Worm (Caenorhabditis elegans) whole organism, L1 larva: ENCODE data around the gene rpl-26.

ENCODE experiments used
- C04F5.9 ChIP-seq: sonication (generic microtip); optimal IDR thresholded peaks from 2 replicates; lab custom pipeline; 2016; ENCODE audit warnings: missing genetic modification characterization, missing compliant biosample characterization
- C16A3.4 ChIP-seq: fragments of 150-350 bp; optimal IDR thresholded peaks from 2 replicates; lab custom pipeline; 2014; ENCODE audit warnings: missing biosample characterization, missing genetic modification characterization
- F16B12.6 ChIP-seq: fragments of 150-350 bp; optimal IDR thresholded peaks from 2 replicates; lab custom pipeline; 2014; ENCODE audit warnings: missing biosample characterization, missing genetic modification characterization
- Y116A8C.19 ChIP-seq: sonication (generic microtip); optimal IDR thresholded peaks from 2 replicates; lab custom pipeline; 2016; ENCODE audit warnings: missing compliant biosample characterization, missing genetic modification characterization, borderline replicate concordance
- aly-2 ChIP-seq: fragments of 150-350 bp; optimal IDR thresholded peaks from 2 replicates; lab custom pipeline; 2014; ENCODE audit warnings: missing biosample characterization, missing genetic modification characterization
- blmp-1 ChIP-seq: fragments of 150-350 bp; optimal IDR thresholded peaks from 2 replicates; lab custom pipeline; 2014; ENCODE audit warnings: missing biosample characterization, missing genetic modification characterization
- ceh-63 ChIP-seq: fragments of 200-800 bp; sonication (Bioruptor generic); optimal IDR thresholded peaks from 2 replicates; lab custom pipeline; 2018; ENCODE audit warnings: mild to moderate bottlenecking, missing genetic modification characterization, missing compliant biosample characterization
- ceh-8 ChIP-seq: fragments of 200-800 bp; sonication (Bioruptor generic); optimal IDR thresholded peaks from 2 replicates; lab custom pipeline; 2018; ENCODE audit warnings: mild to moderate bottlenecking, missing genetic modification characterization, moderate library complexity, missing compliant biosample characterization
- ceh-82 ChIP-seq, 3 experiments: fragments of 150-350 bp in 1 of 3; sonication (generic microtip) in 2 of 3; optimal IDR thresholded peaks; 2 replicates each; lab custom pipeline; 2014 to 2017; ENCODE audit warnings: missing biosample characterization in 3 of 3, missing genetic modification characterization in 3 of 3
- ceh-90 ChIP-seq: sonication (generic microtip); optimal IDR thresholded peaks from 2 replicates; lab custom pipeline; 2016; ENCODE audit warnings: missing genetic modification characterization, missing compliant biosample characterization
- dpl-1 ChIP-seq, 3 experiments: fragments of 150-350 bp in 2 of 3; sonication (generic microtip) in 1 of 3; optimal IDR thresholded peaks; 2 replicates each; lab custom pipeline; 2014 to 2017; ENCODE audit warnings: missing biosample characterization in 3 of 3, missing genetic modification characterization in 3 of 3, missing genetic modification reagents in 3 of 3
- dsc-1 ChIP-seq: sonication (generic microtip); optimal IDR thresholded peaks from 2 replicates; lab custom pipeline; 2016; ENCODE audit warnings: mild to moderate bottlenecking, missing genetic modification characterization, missing compliant biosample characterization
- egl-27 ChIP-seq, 2 experiments: fragments of 150-350 bp in 1 of 2; sonication (generic microtip); optimal IDR thresholded peaks; 3 replicates each; lab custom pipeline; 2017 to 2018; ENCODE audit warnings: missing biosample characterization in 2 of 2, missing genetic modification characterization in 2 of 2, missing genetic modification reagents in 2 of 2
- elt-2 ChIP-seq: sonication (generic microtip); optimal IDR thresholded peaks from 2 replicates; lab custom pipeline; 2016; ENCODE audit warnings: missing genetic modification characterization, mild to moderate bottlenecking, inconsistent platforms, missing compliant biosample characterization, missing genetic modification reagents
- elt-3 ChIP-seq, 6 experiments: fragments of 150-350 bp in 1 of 6; sonication (generic microtip); optimal IDR thresholded peaks; 2 replicates each; lab custom pipeline; 2017 to 2018; ENCODE audit warnings: missing biosample characterization in 6 of 6, missing genetic modification characterization in 6 of 6, inconsistent platforms in 1 of 6
- fos-1 ChIP-seq: fragments of 150-350 bp; optimal IDR thresholded peaks from 2 replicates; lab custom pipeline; 2014; ENCODE audit warnings: missing biosample characterization, missing genetic modification characterization
- grh-1 ChIP-seq: fragments of 200-800 bp; sonication (Bioruptor generic); IDR thresholded peaks from 2 replicates; pipeline ENCODE4 v1.3.6; 2022; ENCODE audit warnings: missing genetic modification reagents, missing genetic modification characterization, missing compliant biosample characterization
- hlh-17 ChIP-seq: fragments of 200-800 bp; sonication (Bioruptor generic); optimal IDR thresholded peaks from 2 replicates; lab custom pipeline; 2018; ENCODE audit warnings: missing genetic modification characterization, mild to moderate bottlenecking, missing compliant biosample characterization, moderate library complexity, borderline replicate concordance
- irx-1 ChIP-seq: sonication (generic microtip); optimal IDR thresholded peaks from 2 replicates; lab custom pipeline; 2016; ENCODE audit warnings: missing genetic modification characterization, missing compliant biosample characterization
- lin-13 ChIP-seq: fragments of 150-350 bp; optimal IDR thresholded peaks from 2 replicates; lab custom pipeline; 2014; ENCODE audit warnings: missing biosample characterization, missing genetic modification reagents, missing genetic modification characterization
- lin-15B ChIP-seq: fragments of 150-350 bp; sonication (generic microtip); optimal IDR thresholded peaks from 3 replicates; lab custom pipeline; 2014; ENCODE audit warnings: missing biosample characterization, missing genetic modification characterization
- lin-35 ChIP-seq, 2 experiments: fragments of 150-350 bp; optimal IDR thresholded peaks; 2 replicates each; lab custom pipeline; 2014; ENCODE audit warnings: missing biosample characterization in 2 of 2, missing genetic modification characterization in 2 of 2, missing genetic modification reagents in 2 of 2
- lir-3 ChIP-seq: sonication (generic microtip); optimal IDR thresholded peaks from 2 replicates; lab custom pipeline; 2016; ENCODE audit warnings: mild to moderate bottlenecking, missing genetic modification characterization, moderate library complexity, missing compliant biosample characterization; ENCODE audit not compliant: poor library complexity
- mab-9 ChIP-seq: fragments of 200-800 bp; sonication (Bioruptor generic); IDR thresholded peaks from 2 replicates; pipeline ENCODE4 v1.3.6; 2022; ENCODE audit warnings: missing genetic modification reagents, missing genetic modification characterization, missing compliant biosample characterization
- mdl-1 ChIP-seq, 2 experiments: fragments of 150-350 bp; optimal IDR thresholded peaks; 2 replicates each; lab custom pipeline; 2014 to 2017; ENCODE audit warnings: missing biosample characterization in 2 of 2, missing genetic modification characterization in 2 of 2, inconsistent platforms in 1 of 2
- mef-2 ChIP-seq: fragments of 150-350 bp; optimal IDR thresholded peaks from 2 replicates; lab custom pipeline; 2014; ENCODE audit warnings: missing biosample characterization, missing genetic modification characterization
- nhr-237 ChIP-seq: fragments of 150-350 bp; optimal IDR thresholded peaks from 2 replicates; lab custom pipeline; 2014; ENCODE audit warnings: missing biosample characterization, missing genetic modification characterization
- nhr-28 ChIP-seq: fragments of 150-350 bp; optimal IDR thresholded peaks from 2 replicates; lab custom pipeline; 2014; ENCODE audit warnings: missing biosample characterization, missing genetic modification characterization
- nhr-47 ChIP-seq: sonication (generic microtip); optimal IDR thresholded peaks from 2 replicates; lab custom pipeline; 2016; ENCODE audit warnings: mild to moderate bottlenecking, missing genetic modification characterization, moderate library complexity, missing compliant biosample characterization
- nhr-76 ChIP-seq: sonication (generic microtip); optimal IDR thresholded peaks from 2 replicates; lab custom pipeline; 2017; ENCODE audit warnings: missing biosample characterization, missing genetic modification characterization
- nhr-84 ChIP-seq: sonication (generic microtip); optimal IDR thresholded peaks from 2 replicates; lab custom pipeline; 2017; ENCODE audit warnings: missing biosample characterization, missing genetic modification characterization
- nhr-90 ChIP-seq: sonication (generic microtip); optimal IDR thresholded peaks from 2 replicates; lab custom pipeline; 2016; ENCODE audit warnings: mild to moderate bottlenecking, missing genetic modification characterization, missing compliant biosample characterization; ENCODE audit not compliant: poor library complexity
- pqm-1 ChIP-seq: sonication (generic microtip); optimal IDR thresholded peaks from 3 replicates; lab custom pipeline; 2017; ENCODE audit warnings: missing biosample characterization, missing genetic modification characterization
- rnt-1 ChIP-seq: sonication (generic microtip); optimal IDR thresholded peaks from 2 replicates; lab custom pipeline; 2016; ENCODE audit warnings: mild to moderate bottlenecking, missing genetic modification characterization, moderate library complexity, missing compliant biosample characterization
- skn-1 ChIP-seq: fragments of 150-350 bp; optimal IDR thresholded peaks from 2 replicates; lab custom pipeline; 2014; ENCODE audit warnings: missing biosample characterization, missing genetic modification characterization
- snpc-4 ChIP-seq: fragments of 150-350 bp; optimal IDR thresholded peaks from 2 replicates; lab custom pipeline; 2014; ENCODE audit warnings: missing biosample characterization, missing genetic modification characterization
- sptf-1 ChIP-seq: fragments of 150-350 bp; optimal IDR thresholded peaks from 2 replicates; lab custom pipeline; 2014; ENCODE audit warnings: missing biosample characterization, missing genetic modification characterization
- tbx-2 ChIP-seq: sonication (generic microtip); optimal IDR thresholded peaks from 2 replicates; lab custom pipeline; 2016; ENCODE audit warnings: missing genetic modification characterization, missing compliant biosample characterization
- tlp-1 ChIP-seq: fragments of 150-350 bp; optimal IDR thresholded peaks from 2 replicates; lab custom pipeline; 2014; ENCODE audit warnings: missing biosample characterization, missing genetic modification characterization
- unc-30 ChIP-seq: sonication (generic microtip); optimal IDR thresholded peaks from 2 replicates; lab custom pipeline; 2017; ENCODE audit warnings: missing biosample characterization, missing genetic modification characterization
- unc-98 ChIP-seq: fragments of 200-800 bp; sonication (Bioruptor generic); IDR thresholded peaks from 2 replicates; pipeline ENCODE4 v1.3.6; 2022; ENCODE audit warnings: missing genetic modification characterization, missing compliant biosample characterization
- vab-15 ChIP-seq: sonication (generic microtip); optimal IDR thresholded peaks from 2 replicates; lab custom pipeline; 2017; ENCODE audit warnings: missing genotype, mild to moderate bottlenecking, missing genetic modification characterization, missing compliant biosample characterization
- xbp-1 ChIP-seq: sonication (generic microtip); optimal IDR thresholded peaks from 2 replicates; lab custom pipeline; 2016; ENCODE audit warnings: missing genetic modification characterization, missing compliant biosample characterization
- zag-1 ChIP-seq: fragments of 150-350 bp; optimal IDR thresholded peaks from 2 replicates; lab custom pipeline; 2014; ENCODE audit warnings: missing biosample characterization, missing genetic modification characterization
- zip-4 ChIP-seq: fragments of 200-800 bp; sonication (Bioruptor generic); optimal IDR thresholded peaks from 2 replicates; lab custom pipeline; 2018; ENCODE audit warnings: mild to moderate bottlenecking, missing genetic modification characterization, moderate library complexity, missing compliant biosample characterization
- ztf-11 ChIP-seq, 2 experiments: sonication (generic microtip); optimal IDR thresholded peaks; 2 replicates each; lab custom pipeline; 2016 to 2017; ENCODE audit warnings: missing genetic modification characterization in 2 of 2, missing biosample characterization in 1 of 2, missing compliant biosample characterization in 1 of 2
- ztf-4 ChIP-seq: fragments of 150-350 bp; optimal IDR thresholded peaks from 2 replicates; lab custom pipeline; 2014; ENCODE audit warnings: missing biosample characterization, missing genetic modification characterization

Gene rpl-26

ce11 chrII:8599214-8599613 is 3.4 kb upstream of the rpl-26 start, which contains the start of gene F28C6.5:
Gene F28C6.5, plus strand, starts transcription at chrII:8599514.
- TF ChIP-seq ceh-90 (tag; lab: Kevin White, UChicago) (no peak), sptf-1 (tag; lab: Kevin White, UChicago) (no peak), irx-1 (tag; lab: Kevin White, UChicago) (no peak), mef-2 (tag; lab: Kevin White, UChicago) (no peak), xbp-1 (tag; lab: Kevin White, UChicago) (no peak), nhr-76 (no peak), blmp-1 (tag; lab: Kevin White, UChicago) (peak; percentile 26)

- TF ChIP-seq tbx-2 (no peak), ceh-90 (tag; lab: Kevin White, UChicago) (no peak), xbp-1 (tag; lab: Kevin White, UChicago) (no peak), ceh-8 (no peak), unc-98 (GFP tag; lab: Robert Waterston, UW) (no peak), ztf-4 (tag; lab: Kevin White, UChicago) (no peak), rnt-1 (tag; lab: Kevin White, UChicago) (no peak), lir-3 (no peak), aly-2 (no peak), elt-2 (no peak), C04F5.9 (tag; lab: Kevin White, UChicago) (no peak), egl-27 (tag; optimal IDR thresholded peaks at IDR 0.05; lab: Kevin White, UChicago) (no peak), dpl-1 (GFP tag; optimal IDR thresholded peaks at IDR 0.05; lab: Kevin White, UChicago) (no peak), lin-13 (no peak), ceh-63 (GFP tag; lab: Kevin White, UChicago) (no peak)
Observed at ce11 chrII:8600165-8600564, 2.4 kb upstream of the rpl-26 start, which contains the start of gene pigg-1. Gene pigg-1, minus strand, starts transcription at chrII:8600265.

ce11 chrII:8603567-8604359 is 1.2 kb downstream of the rpl-26 start, which contains the start of gene suf-1:
Gene suf-1, plus strand, starts transcription at chrII:8603846.
- TF ChIP-seq zag-1 (tag; lab: Kevin White, UChicago) (no peak), unc-30 (tag; lab: Kevin White, UChicago) (no peak), pqm-1 (no peak), fos-1 (peak; percentile 0), nhr-237 (tag; lab: Kevin White, UChicago) (no peak), ztf-11 (tag; optimal IDR thresholded peaks at IDR 0.05; lab: Kevin White, UChicago) (no peak), ceh-82 (tag; optimal IDR thresholded peaks at IDR 0.05; lab: Kevin White, UChicago) (no peak), grh-1 (GFP tag; lab: Robert Waterston, UW) (0 out of 2 replicates have a peak, but pooled peaks have one; percentile 25), zip-4 (GFP tag; lab: Kevin White, UChicago) (no peak), hlh-17 (GFP tag; lab: Kevin White, UChicago) (no peak), skn-1 (no peak), dsc-1 (tag; lab: Kevin White, UChicago) (peak; percentile 14), snpc-4 (tag; lab: Kevin White, UChicago) (no peak), nhr-47 (peak; percentile 39), rnt-1 (tag; lab: Kevin White, UChicago) (peak; percentile 46), lin-15B (tag; lab: Kevin White, UChicago) (no peak), ztf-4 (tag; lab: Kevin White, UChicago) (no peak), nhr-84 (tag; lab: Kevin White, UChicago) (no peak), ceh-63 (GFP tag; lab: Kevin White, UChicago) (no peak), F16B12.6 (tag; lab: Kevin White, UChicago) (peak; percentile 78), lin-35 (GFP tag; optimal IDR thresholded peaks at IDR 0.05; lab: Kevin White, UChicago) (peak; percentile 1 to 47), nhr-90 (tag; lab: Kevin White, UChicago) (peak; percentile 42), mef-2 (tag; lab: Kevin White, UChicago) (no peak), tlp-1 (no peak), vab-15 (no peak), irx-1 (tag; lab: Kevin White, UChicago) (no peak), mab-9 (GFP tag; lab: Robert Waterston, UW) (no peak), mdl-1 (tag; optimal IDR thresholded peaks at IDR 0.05; lab: Kevin White, UChicago) (no peak), Y116A8C.19 (tag; lab: Kevin White, UChicago) (no peak), tbx-2 (no peak), lir-3 (no peak), C16A3.4 (no peak), nhr-28 (tag; lab: Kevin White, UChicago) (no peak), elt-3 (tag; optimal IDR thresholded peaks at IDR 0.05; lab: Kevin White, UChicago) (peak in 1 of 6 experiments; percentile 2)
